Worm (Caenorhabditis elegans): ENCODE results near the gene nas-3.

DNA sequence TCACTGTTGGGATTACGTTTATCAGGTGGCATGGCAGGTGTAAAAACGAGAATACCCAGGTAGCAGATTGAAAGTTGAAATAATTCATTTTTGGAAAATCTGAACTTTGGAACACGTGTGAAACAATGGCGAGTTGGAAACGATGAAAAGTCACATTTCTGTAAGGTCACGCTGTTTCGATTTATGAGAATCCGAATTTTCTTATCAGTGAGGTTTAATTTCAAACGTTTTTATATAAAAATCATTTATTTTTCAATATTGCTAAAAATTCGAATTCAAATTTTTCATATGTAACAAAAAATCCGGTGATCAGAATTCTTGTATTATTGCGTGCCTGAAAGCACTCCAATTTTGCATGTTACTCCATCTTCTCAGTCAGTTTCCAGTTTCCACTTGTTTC is 15.4 kb upstream of the nas-3 start, which contains the start of gene F07D3.3:
- TF ChIP-seq nhr-12 (tag; optimal IDR thresholded peaks at IDR 0.05) = no peak
- TF ChIP-seq ceh-82 (tag; optimal IDR thresholded peaks at IDR 0.05) = no peak
- no peak for TF ChIP-seq ama-1 (optimal IDR thresholded peaks at IDR 0.05)
- TF ChIP-seq blmp-1 (tag; optimal IDR thresholded peaks at IDR 0.05; ENCODE audit: insufficient read depth) = no peak
- TF ChIP-seq skn-1 (tag; optimal IDR thresholded peaks at IDR 0.05) = no peak
- TF ChIP-seq mbf-1 (tag; optimal IDR thresholded peaks at IDR 0.05) = no peak
